Worm (Caenorhabditis elegans): Measurements from ENCODE around the gene srsx-12.

DNA sequence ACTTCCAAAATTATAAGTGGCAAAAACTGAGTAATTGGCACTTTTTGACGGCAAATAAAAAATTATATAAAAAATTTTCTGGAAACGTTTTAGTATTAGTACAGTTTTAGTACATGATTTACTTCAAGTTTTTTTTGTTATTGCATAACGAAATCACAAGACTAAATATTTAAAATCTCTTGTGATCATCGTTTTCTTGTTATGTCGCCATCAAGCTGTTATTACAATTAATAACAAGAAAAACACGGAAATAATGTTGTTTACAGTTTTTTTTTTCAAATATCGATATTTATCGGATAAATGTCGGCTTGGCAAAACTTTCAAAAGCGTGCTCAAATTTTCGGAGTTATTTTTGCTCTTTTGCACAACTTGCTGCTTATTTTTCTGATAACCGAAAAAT lies 32.1 kb downstream of the srsx-12 start, which contains the start of gene str-209:
- TF ChIP-seq ama-1 (optimal IDR thresholded peaks at IDR 0.05) (no peak), skn-1 (tag; optimal IDR thresholded peaks at IDR 0.05) (no peak), nhr-11 (tag; optimal IDR thresholded peaks at IDR 0.05) (no peak), unc-62 (GFP tag; optimal IDR thresholded peaks at IDR 0.05) (no peak), ceh-82 (tag; optimal IDR thresholded peaks at IDR 0.05) (no peak), ceh-16 (tag; optimal IDR thresholded peaks at IDR 0.05) (no peak), ztf-11 (tag; optimal IDR thresholded peaks at IDR 0.05) (no peak), fos-1 (tag; optimal IDR thresholded peaks at IDR 0.05) (no peak), pha-4 (tag; optimal IDR thresholded peaks at IDR 0.05) (no peak), pqm-1 (tag; optimal IDR thresholded peaks at IDR 0.05) (no peak), lin-39 (tag; optimal IDR thresholded peaks at IDR 0.05) (no peak)
